Worm (Caenorhabditis elegans): ENCODE measurements around the gene srx-128.

The srx-128 gene

DNA sequence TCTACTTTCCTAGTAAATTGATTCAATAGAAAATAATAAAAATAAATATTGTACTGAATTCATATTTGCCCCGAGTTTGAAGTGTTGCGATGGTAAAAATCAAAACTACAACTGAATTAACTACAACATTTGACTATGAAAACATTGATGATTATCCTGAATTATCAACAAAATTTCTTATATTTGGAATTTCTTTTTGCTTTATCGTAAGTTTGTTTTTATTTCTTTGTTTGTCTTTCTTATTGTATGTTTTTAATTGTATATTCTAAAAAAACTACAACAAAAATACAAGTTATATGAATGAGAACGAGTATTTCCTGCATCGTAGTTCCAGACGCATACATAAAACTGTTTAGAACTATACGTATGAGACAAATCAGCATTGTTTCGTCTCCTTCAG, at the start of gene srx-128:
TSS of gene srx-128 (plus strand) at position 301 of the 400 bp plus-strand sequence.
- TF ChIP-seq pax-1 (tag; optimal IDR thresholded peaks at IDR 0.05) (no peak), unc-42 (tag; optimal IDR thresholded peaks at IDR 0.05) (no peak)

- TF ChIP-seq nhr-11 (tag; optimal IDR thresholded peaks at IDR 0.05) (no peak), pqm-1 (tag; optimal IDR thresholded peaks at IDR 0.05) (no peak), ceh-48 (tag; optimal IDR thresholded peaks at IDR 0.05) (no peak), mec-3 (tag; optimal IDR thresholded peaks at IDR 0.05; ENCODE audit: borderline replicate concordance) (no peak), unc-86 (tag; optimal IDR thresholded peaks at IDR 0.05) (no peak), zip-5 (tag; optimal IDR thresholded peaks at IDR 0.05) (no peak), sdc-2 (tag; optimal IDR thresholded peaks at IDR 0.05) (no peak)
Measured at ce11 chrV:13787948-13788681, 49.2 kb upstream of the srx-128 start.

ce11 chrV:13789362-13789761, 47.9 kb upstream of the srx-128 start:
- no peak for TF ChIP-seq C38D4.7 (GFP tag; optimal IDR thresholded peaks at IDR 0.05)
- TF ChIP-seq mec-3 (tag; optimal IDR thresholded peaks at IDR 0.05; ENCODE audit: borderline replicate concordance), result no peak
- peak; percentile 14 for TF ChIP-seq T23F11.4 (GFP tag; optimal IDR thresholded peaks at IDR 0.05)
- TF ChIP-seq fkh-6 (tag; optimal IDR thresholded peaks at IDR 0.05), result no peak
- peak; percentile 13 for TF ChIP-seq ztf-16 (tag; optimal IDR thresholded peaks at IDR 0.05)
- TF ChIP-seq C08G9.2 (tag; optimal IDR thresholded peaks at IDR 0.05), result peak; percentile 18
- peak; percentile 36 for TF ChIP-seq sox-2 (GFP tag; IDR thresholded peaks at IDR 0.05)
- TF ChIP-seq fkh-10 (GFP tag; optimal IDR thresholded peaks at IDR 0.05), result no peak
- TF ChIP-seq odd-2 (tag; optimal IDR thresholded peaks at IDR 0.05), result no peak
- TF ChIP-seq nfya-1 (tag; optimal IDR thresholded peaks at IDR 0.05), result peak; percentile 94
- TF ChIP-seq pag-3 (tag; optimal IDR thresholded peaks at IDR 0.05; ENCODE audit: borderline replicate concordance), result no peak
- TF ChIP-seq lin-11 (tag; optimal IDR thresholded peaks at IDR 0.05), result no peak
- TF ChIP-seq ceh-34 (tag; optimal IDR thresholded peaks at IDR 0.05), result peak; percentile 86
- peak; percentile 38 for TF ChIP-seq pha-2 (tag; optimal IDR thresholded peaks at IDR 0.05)
- no peak for TF ChIP-seq ceh-22 (tag; optimal IDR thresholded peaks at IDR 0.05)
- no peak for TF ChIP-seq hlh-15 (tag; optimal IDR thresholded peaks at IDR 0.05)
- no peak for TF ChIP-seq nhr-11 (tag; optimal IDR thresholded peaks at IDR 0.05)
- peak; percentile 42 for TF ChIP-seq fax-1 (tag; optimal IDR thresholded peaks at IDR 0.05)
- TF ChIP-seq elt-4 (tag; optimal IDR thresholded peaks at IDR 0.05), result no peak
- peak; percentile 71 for TF ChIP-seq hlh-30 (tag; optimal IDR thresholded peaks at IDR 0.05; ENCODE audit: insufficient read depth)
- TF ChIP-seq Y22D7AL.16 (tag; optimal IDR thresholded peaks at IDR 0.05), result peak; percentile 27
- TF ChIP-seq eyg-1 (tag; optimal IDR thresholded peaks at IDR 0.05), result no peak
- no peak for TF ChIP-seq pha-4 (tag; optimal IDR thresholded peaks at IDR 0.05)
- TF ChIP-seq pros-1 (tag; optimal IDR thresholded peaks at IDR 0.05), result no peak
- no peak for TF ChIP-seq npax-4 (tag; optimal IDR thresholded peaks at IDR 0.05)
- TF ChIP-seq ttx-3 (tag; optimal IDR thresholded peaks at IDR 0.05), result no peak
- TF ChIP-seq unc-42 (tag; optimal IDR thresholded peaks at IDR 0.05), result peak; percentile 40
- TF ChIP-seq zip-5 (tag; optimal IDR thresholded peaks at IDR 0.05), result no peak
- peak; percentile 33 for TF ChIP-seq pat-9 (tag; optimal IDR thresholded peaks at IDR 0.05)
- TF ChIP-seq unc-3 (GFP tag; conservative IDR thresholded peaks at IDR 0.05), result 0 out of 2 replicates have a peak, but pooled peaks have one; percentile 34
- TF ChIP-seq unc-3 (tag; optimal IDR thresholded peaks at IDR 0.05), result no peak
- peak; percentile 31 for TF ChIP-seq ceh-19 (GFP tag; optimal IDR thresholded peaks at IDR 0.05)
- TF ChIP-seq ceh-6 (GFP tag; optimal IDR thresholded peaks at IDR 0.05), result peak; percentile 27
- TF ChIP-seq pqm-1 (tag; optimal IDR thresholded peaks at IDR 0.05), result no peak
- peak; percentile 85 for TF ChIP-seq ceh-18 (tag; optimal IDR thresholded peaks at IDR 0.05)
- no peak for TF ChIP-seq ama-1 (optimal IDR thresholded peaks at IDR 0.05)
- no peak for TF ChIP-seq sox-4 (tag; optimal IDR thresholded peaks at IDR 0.05)
- TF ChIP-seq madf-2 (tag; optimal IDR thresholded peaks at IDR 0.05), result no peak
- TF ChIP-seq tbx-2 (tag; optimal IDR thresholded peaks at IDR 0.05), result peak; percentile 79
- no peak for TF ChIP-seq sdc-2 (tag; optimal IDR thresholded peaks at IDR 0.05)
- TF ChIP-seq tbx-7 (tag; optimal IDR thresholded peaks at IDR 0.05), result no peak
- no peak for TF ChIP-seq che-1 (tag; optimal IDR thresholded peaks at IDR 0.05)
- TF ChIP-seq rnt-1 (tag; optimal IDR thresholded peaks at IDR 0.05), result peak; percentile 76
- peak; percentile 38 for TF ChIP-seq syd-9 (tag; optimal IDR thresholded peaks at IDR 0.05)
